Fruit fly (Drosophila melanogaster): ENCODE results near the gene Rop.

The Rop gene

DNA sequence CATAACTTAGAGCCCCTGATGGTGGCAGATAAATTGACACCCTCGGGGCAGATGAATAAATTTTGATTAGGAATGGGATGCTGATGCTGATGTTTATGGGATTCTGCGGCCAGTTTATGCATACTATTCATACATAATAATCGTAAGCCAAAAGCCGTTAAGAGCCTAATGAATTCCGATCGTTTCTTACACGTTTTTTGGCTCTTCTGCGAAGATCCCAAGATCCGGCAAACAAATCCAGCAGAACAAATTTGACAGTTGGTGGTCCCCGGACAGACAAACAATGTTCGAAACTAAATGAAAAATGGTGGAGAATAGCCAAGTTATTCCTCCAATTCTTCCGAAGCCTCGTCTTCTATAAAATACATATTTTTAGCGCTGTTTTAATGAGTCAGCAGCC is 21.3 kb downstream of the Rop start:
- TF ChIP-seq CTCF (optimal IDR thresholded peaks at IDR 0.05) (no peak), CG8478 (optimal IDR thresholded peaks at IDR 0.05) (no peak)

DNA sequence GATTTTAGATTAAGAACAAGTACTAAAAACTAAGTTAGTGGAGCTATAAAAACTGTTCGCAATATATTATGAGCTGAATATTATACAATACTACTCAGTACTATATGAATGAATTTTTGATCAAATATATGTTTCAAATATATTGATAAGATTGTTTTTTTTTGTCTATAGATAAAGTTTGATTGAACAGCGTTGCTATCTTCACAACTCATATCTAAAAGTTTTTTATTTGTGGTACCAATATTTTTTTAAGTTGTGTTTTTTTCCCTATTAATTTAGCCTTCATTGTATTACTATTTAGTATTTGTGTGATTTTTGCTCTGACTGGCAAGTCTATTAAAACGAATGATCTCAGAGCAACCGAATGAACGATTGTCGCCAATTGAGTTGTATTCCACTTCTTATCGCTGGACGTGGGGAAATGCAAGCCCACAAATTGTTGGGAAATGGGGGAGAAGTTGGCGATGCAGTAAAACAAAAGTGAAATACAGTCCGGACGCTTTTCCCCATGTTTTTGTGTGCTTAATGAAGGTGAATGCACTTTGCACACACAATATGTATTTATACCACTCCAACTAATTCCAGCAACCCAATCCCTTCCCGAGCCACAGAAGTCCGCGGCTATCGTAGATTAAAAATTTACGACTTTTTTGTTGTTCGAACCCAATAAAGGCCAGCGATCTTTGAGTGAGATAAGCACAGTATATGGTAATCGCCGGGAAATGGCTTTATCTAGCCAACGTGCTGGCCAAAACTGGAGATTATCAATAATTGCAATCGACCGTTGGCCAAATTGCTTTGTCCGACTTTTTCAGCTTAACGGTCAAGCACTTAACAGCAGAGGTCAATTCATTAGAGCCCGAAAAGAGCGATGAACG is 22.1 kb downstream of the Rop start:
- no peak for TF ChIP-seq CTCF (optimal IDR thresholded peaks at IDR 0.05)
- no peak for TF ChIP-seq CG8478 (optimal IDR thresholded peaks at IDR 0.05)

DNA sequence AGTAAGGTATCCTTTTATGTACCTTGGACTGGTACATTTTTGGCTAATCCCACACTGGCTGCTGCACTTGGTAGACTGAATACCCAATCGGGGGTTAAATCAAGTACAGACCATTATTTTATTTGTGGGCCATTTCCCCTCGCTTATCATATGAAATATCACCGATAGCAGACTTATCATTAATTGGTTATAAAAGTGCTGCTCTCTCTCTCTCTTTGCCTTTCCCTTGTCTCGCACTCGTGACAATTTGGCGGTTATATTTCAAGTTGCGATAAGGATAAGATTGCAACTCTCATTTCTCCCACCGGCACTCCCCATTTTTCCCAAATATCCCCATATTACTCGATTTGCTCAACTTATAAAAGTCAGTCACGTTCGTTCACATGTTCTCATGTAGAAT is 23.1 kb downstream of the Rop start:
- TF ChIP-seq CG8478 (optimal IDR thresholded peaks at IDR 0.05) (no peak), CTCF (optimal IDR thresholded peaks at IDR 0.05) (no peak)

dm6 chr3L:4115107-4115506 is 23.7 kb downstream of the Rop start:
- TF ChIP-seq CG8478 (optimal IDR thresholded peaks at IDR 0.05) (no peak), CTCF (optimal IDR thresholded peaks at IDR 0.05) (no peak)

DNA sequence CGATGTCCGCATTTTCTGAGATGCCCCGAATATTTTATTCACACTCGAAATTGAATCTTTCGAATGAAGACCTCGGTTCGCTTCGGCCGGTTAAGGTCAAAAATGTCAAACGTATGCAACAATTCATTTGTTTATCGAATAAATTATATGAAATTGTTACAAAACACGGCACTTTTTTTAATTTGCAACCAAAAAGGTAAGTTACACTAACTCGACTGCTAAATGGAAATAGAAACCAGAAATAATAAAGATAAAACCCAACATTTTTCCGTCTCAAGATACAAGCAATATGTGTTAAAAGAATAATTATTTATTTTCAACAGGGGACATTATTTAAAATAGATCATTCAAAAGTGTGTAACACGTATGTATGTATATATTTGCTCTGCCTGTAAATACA is 24.8 kb downstream of the Rop start:
- TF ChIP-seq CG8478 (optimal IDR thresholded peaks at IDR 0.05) (no peak), CTCF (optimal IDR thresholded peaks at IDR 0.05) (no peak)

- no peak for TF ChIP-seq CG8478 (optimal IDR thresholded peaks at IDR 0.05)
- TF ChIP-seq CTCF (optimal IDR thresholded peaks at IDR 0.05): no peak
Measured at dm6 chr3L:4110212-4110611, 28.6 kb downstream of the Rop start.

dm6 chr3L:4108844-4109494 is 29.8 kb downstream of the Rop start:
- TF ChIP-seq CTCF (optimal IDR thresholded peaks at IDR 0.05): no peak
- no peak for TF ChIP-seq CG8478 (optimal IDR thresholded peaks at IDR 0.05)

DNA sequence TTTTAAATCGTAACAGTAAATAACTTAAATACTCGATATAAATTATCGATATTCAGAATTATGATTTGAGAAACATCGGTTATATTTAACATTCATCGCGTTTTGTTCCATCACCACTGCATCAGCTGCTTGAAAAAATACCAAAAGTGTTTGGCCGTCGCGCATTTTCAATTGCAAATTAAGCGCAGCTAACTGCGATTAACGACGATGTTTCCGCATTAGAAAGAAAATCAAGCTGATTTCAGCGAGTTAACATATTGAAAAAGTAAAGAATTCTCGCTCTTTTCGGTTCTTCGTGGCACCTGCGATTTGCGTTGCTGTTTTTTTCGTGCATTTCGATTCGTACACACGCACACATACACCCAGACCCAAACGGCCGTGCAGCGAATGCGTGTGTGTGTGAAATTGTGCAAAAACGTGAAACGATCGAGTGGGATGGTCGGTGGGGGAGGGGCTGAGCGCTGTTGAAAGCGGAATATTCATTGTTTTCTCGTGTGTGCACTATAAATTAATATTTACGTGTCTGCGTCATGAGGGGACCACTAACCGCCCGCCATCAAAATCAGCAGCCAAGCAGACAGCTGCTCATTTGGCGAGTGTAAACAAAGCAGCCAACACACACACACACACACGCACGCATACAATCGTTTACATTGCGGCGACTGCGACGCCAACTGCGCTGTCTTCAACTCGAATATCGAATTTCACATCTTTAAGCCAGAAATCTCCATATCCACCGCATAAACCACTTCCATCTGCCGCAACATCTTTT is 30.5 kb downstream of the Rop start, which contains the start of gene Ack:
Gene Ack (plus strand): TSS at position 115 of the 772 bp plus-strand sequence.
- TF ChIP-seq CTCF (optimal IDR thresholded peaks at IDR 0.05) (no peak), CG8478 (optimal IDR thresholded peaks at IDR 0.05) (no peak)

DNA sequence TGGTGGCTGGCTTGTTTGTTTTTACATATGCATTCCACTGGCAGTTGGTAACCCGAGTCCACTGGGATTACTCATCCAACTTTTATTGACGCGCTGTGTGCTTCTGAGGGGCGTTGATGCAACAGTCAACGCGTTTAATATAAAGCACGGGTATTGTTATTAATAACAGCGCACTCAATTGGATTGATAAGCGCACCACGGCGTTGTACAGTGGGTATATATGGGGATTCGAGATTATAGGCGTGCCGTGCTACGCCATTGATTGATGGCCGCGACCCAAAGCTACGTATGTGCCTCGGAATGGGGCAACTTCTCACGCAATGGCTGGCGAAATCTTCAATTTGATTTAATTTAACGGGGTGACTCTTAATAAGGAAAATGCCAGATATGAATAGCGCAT is 31.7 kb downstream of the Rop start:
- TF ChIP-seq CTCF (optimal IDR thresholded peaks at IDR 0.05) (no peak), CG8478 (optimal IDR thresholded peaks at IDR 0.05) (no peak)

- TF ChIP-seq CTCF (optimal IDR thresholded peaks at IDR 0.05) (no peak), CG8478 (optimal IDR thresholded peaks at IDR 0.05) (no peak)
Measured at dm6 chr3L:4103258-4104247, 35.2 kb downstream of the Rop start, which contains the start of gene Fit1. Gene Fit1 (plus strand): TSS chr3L:4103564.

- TF ChIP-seq CG8478 (optimal IDR thresholded peaks at IDR 0.05): no peak
- no peak for TF ChIP-seq CTCF (optimal IDR thresholded peaks at IDR 0.05)
Measured at dm6 chr3L:4102496-4103257, 36.1 kb downstream of the Rop start, which contains the start of gene CG14995. Gene CG14995 (minus strand): TSS chr3L:4103256.

DNA sequence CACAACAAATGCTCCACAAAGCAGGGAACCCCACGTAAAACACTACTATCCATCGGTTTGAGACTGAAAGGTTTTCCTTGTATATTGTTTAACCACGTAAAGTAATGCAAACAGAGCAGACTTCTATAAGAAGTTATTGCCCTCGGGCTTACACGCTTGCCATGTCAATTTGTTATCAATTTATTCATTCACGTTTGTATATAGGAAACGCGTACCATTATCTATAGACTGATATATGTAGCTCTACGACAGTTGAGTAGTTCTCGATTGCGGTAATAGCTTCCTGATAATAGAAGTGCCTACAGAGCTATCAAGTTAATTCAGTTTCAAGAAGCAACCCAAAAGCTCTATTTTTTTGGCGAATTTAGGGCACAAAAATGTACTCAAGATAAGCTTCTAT is 39.6 kb downstream of the Rop start:
- TF ChIP-seq CTCF (optimal IDR thresholded peaks at IDR 0.05) (no peak), CG8478 (optimal IDR thresholded peaks at IDR 0.05) (no peak)

DNA sequence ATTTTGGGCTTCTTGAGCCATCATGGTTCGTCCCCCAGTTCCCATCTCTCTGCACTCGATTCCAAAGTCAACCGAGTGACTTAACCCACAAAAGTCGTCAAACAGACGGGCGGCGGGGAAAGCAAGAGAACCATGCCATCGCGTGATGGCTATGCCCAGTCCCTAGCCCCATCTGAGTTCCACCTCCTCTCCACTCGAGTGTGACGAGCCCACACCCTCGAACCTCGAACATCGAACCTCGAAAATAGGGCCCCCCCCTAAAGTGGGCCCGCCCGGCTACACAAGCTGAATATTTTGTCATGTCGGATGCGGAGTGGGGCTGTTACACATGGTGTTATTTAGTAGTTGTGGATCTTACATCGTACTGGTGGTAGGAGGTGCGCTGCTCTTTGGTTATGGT is 42.2 kb downstream of the Rop start:
- TF ChIP-seq CTCF (optimal IDR thresholded peaks at IDR 0.05): no peak
- no peak for TF ChIP-seq CG8478 (optimal IDR thresholded peaks at IDR 0.05)
